Fruit fly (Drosophila melanogaster): ENCODE data around the gene Sras.

The Sras gene

dm6 chr3L:5554377-5554776, 9.2 kb upstream of the Sras start (continued):
- TF ChIP-seq dsx (GFP tag; optimal IDR thresholded peaks at IDR 0.05; ENCODE audit: poor library complexity, severe bottlenecking), result no peak
- no peak for TF ChIP-seq net (GFP tag; optimal IDR thresholded peaks at IDR 0.05)
- TF ChIP-seq CG7368 (GFP tag; optimal IDR thresholded peaks at IDR 0.05), result no peak
- TF ChIP-seq CG15336 (GFP tag; IDR thresholded peaks at IDR 0.05), result no peak
- peak; percentile 63; the same call in 2 of the 3 replicates for TF ChIP-seq eg (GFP tag; IDR thresholded peaks at IDR 0.05)
- TF ChIP-seq Sox15 (GFP tag; optimal IDR thresholded peaks at IDR 0.05), result peak; percentile 36
- peak; percentile 53 for TF ChIP-seq Eip75B (GFP tag; optimal IDR thresholded peaks at IDR 0.05)
- peak; percentile 51 for TF ChIP-seq CG3032 (tag; optimal IDR thresholded peaks at IDR 0.05)
- peak; percentile 52 for TF ChIP-seq CG6792 (GFP tag; optimal IDR thresholded peaks at IDR 0.05)
- no peak for TF ChIP-seq fkh (GFP tag; optimal IDR thresholded peaks at IDR 0.05)
- no peak for TF ChIP-seq CG11762 (GFP tag; optimal IDR thresholded peaks at IDR 0.05; ENCODE audit: insufficient read depth)
- TF ChIP-seq Sox14 (GFP tag; optimal IDR thresholded peaks at IDR 0.05), result peak; percentile 1
- TF ChIP-seq pdm3 (GFP tag; optimal IDR thresholded peaks at IDR 0.05), result no peak
- TF ChIP-seq CG1621 (tag; optimal IDR thresholded peaks at IDR 0.05), result no peak
- TF ChIP-seq CG6276 (GFP tag; optimal IDR thresholded peaks at IDR 0.05), result no peak
- no peak for TF ChIP-seq CG16779 (tag; optimal IDR thresholded peaks at IDR 0.05)
- TF ChIP-seq Hr4 (GFP tag; optimal IDR thresholded peaks at IDR 0.05), result no peak
- peak; percentile 28 for TF ChIP-seq Blimp-1 (GFP tag; optimal IDR thresholded peaks at IDR 0.05)
- peak in 1 of 2 experiments; percentile 25 for TF ChIP-seq salr (GFP tag; optimal IDR thresholded peaks at IDR 0.05)
- 0 out of 2 replicates have a peak, but pooled peaks have one; percentile 22 for TF ChIP-seq Gug (GFP tag; IDR thresholded peaks at IDR 0.05)
- TF ChIP-seq Eip78C (GFP tag), result peak; percentile 78
- TF ChIP-seq Hr39 (GFP tag; optimal IDR thresholded peaks at IDR 0.05), result no peak
- TF ChIP-seq Eip93F (GFP tag; optimal IDR thresholded peaks at IDR 0.05), result no peak
- no peak for TF ChIP-seq CG3919 (GFP tag; optimal IDR thresholded peaks at IDR 0.05)
- no peak for TF ChIP-seq CG10669 (GFP tag; optimal IDR thresholded peaks at IDR 0.05)
- no peak for TF ChIP-seq CG6854 (GFP tag; optimal IDR thresholded peaks at IDR 0.05)
- peak; percentile 56 for TF ChIP-seq OdsH (GFP tag; optimal IDR thresholded peaks at IDR 0.05)
- TF ChIP-seq vri (GFP tag; optimal IDR thresholded peaks at IDR 0.05), result peak; percentile 39
- no peak for TF ChIP-seq spab (GFP tag; optimal IDR thresholded peaks at IDR 0.05)
- TF ChIP-seq dac (GFP tag; optimal IDR thresholded peaks at IDR 0.05), result no peak
- TF ChIP-seq CG8119 (GFP tag; IDR thresholded peaks at IDR 0.05), result no peak
- peak; percentile 48 for TF ChIP-seq Sox102F (GFP tag; optimal IDR thresholded peaks at IDR 0.05)
- no peak for TF ChIP-seq fd85E (GFP tag; optimal IDR thresholded peaks at IDR 0.05)
- TF ChIP-seq esn (GFP tag; optimal IDR thresholded peaks at IDR 0.05), result peak; percentile 78
- peak; percentile 53 for TF ChIP-seq CG8632 (GFP tag; optimal IDR thresholded peaks at IDR 0.05)

- TF ChIP-seq CG3032 (tag; optimal IDR thresholded peaks at IDR 0.05) (no peak), CG10631 (GFP tag; optimal IDR thresholded peaks at IDR 0.05) (no peak), Blimp-1 (GFP tag; optimal IDR thresholded peaks at IDR 0.05) (no peak), Eip93F (GFP tag; optimal IDR thresholded peaks at IDR 0.05) (no peak), esn (GFP tag; optimal IDR thresholded peaks at IDR 0.05) (no peak), CG6854 (GFP tag; optimal IDR thresholded peaks at IDR 0.05) (no peak), fkh (GFP tag; optimal IDR thresholded peaks at IDR 0.05) (no peak), Smox (GFP tag; optimal IDR thresholded peaks at IDR 0.05) (no peak), Eip75B (GFP tag; optimal IDR thresholded peaks at IDR 0.05) (no peak), CG15336 (GFP tag; IDR thresholded peaks at IDR 0.05) (no peak), CG4318 (GFP tag; optimal IDR thresholded peaks at IDR 0.05) (no peak), Ets21C (GFP tag; optimal IDR thresholded peaks at IDR 0.05) (no peak), CG6792 (GFP tag; optimal IDR thresholded peaks at IDR 0.05) (no peak), ss (GFP tag; optimal IDR thresholded peaks at IDR 0.05) (no peak), acj6 (GFP tag; optimal IDR thresholded peaks at IDR 0.05) (no peak), Hr39 (GFP tag; optimal IDR thresholded peaks at IDR 0.05) (no peak), Gug (GFP tag; IDR thresholded peaks at IDR 0.05) (no peak)
These were observed 7.4 kb upstream of the Sras start for dm6 chr3L:5556195-5556594.
